Worm (Caenorhabditis elegans): ENCODE data around the gene acox-3.

- TF ChIP-seq ama-1 (optimal IDR thresholded peaks at IDR 0.05) (no peak), flt-1 (GFP tag; IDR thresholded peaks at IDR 0.05) (no peak), B0310.2 (tag; optimal IDR thresholded peaks at IDR 0.05) (no peak), F13C5.2 (tag; optimal IDR thresholded peaks at IDR 0.05) (no peak), pes-1 (GFP tag; IDR thresholded peaks at IDR 0.05) (no peak), ceh-36 (tag; optimal IDR thresholded peaks at IDR 0.05) (no peak), tbx-37 (GFP tag; conservative IDR thresholded peaks at IDR 0.05) (no peak), ceh-13 (GFP tag; optimal IDR thresholded peaks at IDR 0.05) (no peak), hnd-1 (tag; optimal IDR thresholded peaks at IDR 0.05) (no peak), hmg-4 (GFP tag; optimal IDR thresholded peaks at IDR 0.05) (no peak), tra-4 (tag; optimal IDR thresholded peaks at IDR 0.05) (no peak), tbx-11 (GFP tag; IDR thresholded peaks at IDR 0.05) (no peak)
Observed at ce11 chrIV:6237508-6238227, 10.6 kb downstream of the acox-3 start, which contains the start of the genes F58F9.6 and F58F9.8.

Measured in whole organism, early embryonic.